Fruit fly (Drosophila melanogaster) whole organism, embryonic: ENCODE results near the gene CG1632.

Experiments used
- Atf6 ChIP-seq: fragments of 200-800 bp; sonication (Bioruptor generic); IDR thresholded peaks from 2 replicates; pipeline ENCODE4 v1.3.6; 2022; ENCODE audit warnings: missing biosample characterization, missing genetic modification characterization
- Bgb ChIP-seq: fragments of 200-800 bp; sonication (Bioruptor generic); IDR thresholded peaks from 2 replicates; pipeline ENCODE4 v1.3.6; 2022; ENCODE audit warnings: missing biosample characterization, missing genetic modification characterization; ENCODE audit not compliant: partially characterized antibody
- Blimp-1 ChIP-seq: fragments of 200-800 bp; sonication (Bioruptor generic); optimal IDR thresholded peaks from 3 replicates; lab custom pipeline; 2018; ENCODE audit warnings: missing biosample characterization, missing genetic modification characterization, mild to moderate bottlenecking, moderate library complexity, missing genetic modification reagents
- CG10267 ChIP-seq: fragments of 200-800 bp; sonication (Bioruptor generic); optimal IDR thresholded peaks from 2 replicates; lab custom pipeline; 2018; ENCODE audit warnings: missing biosample characterization, mild to moderate bottlenecking, missing genetic modification characterization, moderate library complexity
- CG10959 ChIP-seq: fragments of 200-800 bp; sonication (Bioruptor generic); IDR thresholded peaks from 2 replicates; pipeline ENCODE4 v1.3.6; 2022; ENCODE audit warnings: missing biosample characterization, missing genetic modification characterization
- CG11723 ChIP-seq: fragments of 200-800 bp; sonication (Bioruptor generic); optimal IDR thresholded peaks from 2 replicates; lab custom pipeline; 2017; ENCODE audit warnings: missing biosample characterization, mild to moderate bottlenecking, missing genetic modification characterization
- CG12219 ChIP-seq: fragments of 200-800 bp; sonication (Bioruptor generic); optimal IDR thresholded peaks from 3 replicates; lab custom pipeline; 2018; ENCODE audit warnings: missing biosample characterization, mild to moderate bottlenecking, missing genetic modification characterization
- CG12236 ChIP-seq: fragments of 200-800 bp; sonication (Bioruptor generic); optimal IDR thresholded peaks from 2 replicates; lab custom pipeline; 2016; ENCODE audit warnings: missing biosample characterization, missing genetic modification characterization
- CG12299 ChIP-seq: fragments of 200-800 bp; sonication (Bioruptor generic); optimal IDR thresholded peaks from 2 replicates; lab custom pipeline; 2018; ENCODE audit warnings: missing biosample characterization, mild to moderate bottlenecking, missing genetic modification characterization
- CG1529 ChIP-seq: fragments of 200-800 bp; sonication (Bioruptor generic); optimal IDR thresholded peaks from 3 replicates; lab custom pipeline; 2018; ENCODE audit warnings: missing biosample characterization, missing genetic modification characterization
- CG15696 ChIP-seq: fragments of 200-800 bp; sonication (Bioruptor generic); optimal IDR thresholded peaks from 2 replicates; lab custom pipeline; 2019; ENCODE audit warnings: missing biosample characterization, mild to moderate bottlenecking, missing genetic modification characterization, moderate library complexity
- CG16779 ChIP-seq: fragments of 200-800 bp; sonication (Bioruptor generic); IDR thresholded peaks from 2 replicates; pipeline ENCODE4 v1.3.6; 2022; ENCODE audit warnings: missing biosample characterization, missing genetic modification characterization
- CG1792 ChIP-seq: fragments of 200-800 bp; sonication (Bioruptor generic); optimal IDR thresholded peaks from 2 replicates; lab custom pipeline; 2016; ENCODE audit warnings: missing biosample characterization, missing genetic modification characterization
- CG18476 ChIP-seq: fragments of 200-800 bp; sonication (Bioruptor generic); optimal IDR thresholded peaks from 2 replicates; lab custom pipeline; 2016; ENCODE audit warnings: missing biosample characterization, mild to moderate bottlenecking, missing genetic modification characterization
- CG2120 ChIP-seq: fragments of 200-800 bp; sonication (Bioruptor generic); optimal IDR thresholded peaks from 3 replicates; lab custom pipeline; 2016; ENCODE audit warnings: missing biosample characterization, missing genetic modification characterization
- CG31441 ChIP-seq: fragments of 200-800 bp; sonication (Bioruptor generic); IDR thresholded peaks from 2 replicates; pipeline ENCODE4 v1.3.6; 2022; ENCODE audit warnings: missing biosample characterization, missing genetic modification characterization
- CG33557 ChIP-seq: fragments of 200-800 bp; sonication (Bioruptor generic); optimal IDR thresholded peaks from 2 replicates; lab custom pipeline; 2019; ENCODE audit warnings: missing biosample characterization, mild to moderate bottlenecking, missing genetic modification characterization, moderate library complexity
- CG3407 ChIP-seq: fragments of 200-800 bp; sonication (Bioruptor generic); optimal IDR thresholded peaks from 2 replicates; lab custom pipeline; 2018; ENCODE audit warnings: missing biosample characterization, mild to moderate bottlenecking, missing genetic modification characterization
- CG6683 ChIP-seq: fragments of 200-800 bp; sonication (Bioruptor generic); optimal IDR thresholded peaks from 2 replicates; lab custom pipeline; 2017; ENCODE audit warnings: missing biosample characterization, mild to moderate bottlenecking, missing genetic modification characterization, missing genetic modification reagents
- CG6765 ChIP-seq: fragments of 200-800 bp; sonication (Bioruptor generic); optimal IDR thresholded peaks from 3 replicates; lab custom pipeline; 2017; ENCODE audit warnings: missing biosample characterization, mild to moderate bottlenecking, missing genetic modification characterization
- Chrac-16 ChIP-seq: fragments of 200-800 bp; sonication (Bioruptor generic); optimal IDR thresholded peaks from 3 replicates; lab custom pipeline; 2016; ENCODE audit warnings: missing biosample characterization, missing genetic modification characterization
- Dek ChIP-seq: fragments of 200-800 bp; sonication (Bioruptor generic); optimal IDR thresholded peaks from 3 replicates; lab custom pipeline; 2019; ENCODE audit warnings: missing biosample characterization, mild to moderate bottlenecking, missing genetic modification characterization, moderate library complexity
- E2f1 ChIP-seq: fragments of 200-800 bp; sonication (Bioruptor generic); IDR thresholded peaks from 2 replicates; pipeline ENCODE4 v1.3.6; 2022; ENCODE audit warnings: missing biosample characterization, missing genetic modification characterization
- Fer3 ChIP-seq: fragments of 200-800 bp; sonication (Bioruptor generic); optimal IDR thresholded peaks from 2 replicates; lab custom pipeline; 2018; ENCODE audit warnings: missing biosample characterization, mild to moderate bottlenecking, missing genetic modification characterization, moderate library complexity
- Hr78 ChIP-seq, 2 experiments: fragments of 200-800 bp in 1 of 2; fragments of >200 bp in 1 of 2; sonication (Bioruptor generic) in 1 of 2; optimal IDR thresholded peaks; 2 replicates each; lab custom pipeline; 2017 to 2019; ENCODE audit warnings: missing biosample characterization in 2 of 2, missing genetic modification characterization in 2 of 2, mild to moderate bottlenecking in 1 of 2, moderate library complexity in 1 of 2
- Hsf ChIP-seq: fragments of 200-800 bp; sonication (Bioruptor generic); optimal IDR thresholded peaks from 3 replicates; lab custom pipeline; 2016; ENCODE audit warnings: missing biosample characterization, missing genetic modification characterization
- Mad ChIP-seq: fragments of 200-800 bp; sonication (Bioruptor generic); optimal IDR thresholded peaks from 2 replicates; lab custom pipeline; 2016; ENCODE audit warnings: missing biosample characterization, missing genetic modification characterization
- Sin3A ChIP-seq: fragments of >200 bp; optimal IDR thresholded peaks from 2 replicates; lab custom pipeline; 2018
- Six4 ChIP-seq: fragments of 200-800 bp; sonication (Bioruptor generic); optimal IDR thresholded peaks from 2 replicates; lab custom pipeline; 2016; ENCODE audit warnings: missing biosample characterization, missing genetic modification characterization
- Sox102F ChIP-seq: fragments of 200-800 bp; sonication (Bioruptor generic); optimal IDR thresholded peaks from 2 replicates; lab custom pipeline; 2018; ENCODE audit warnings: missing biosample characterization, mild to moderate bottlenecking, missing genetic modification characterization, moderate library complexity
- abd-A ChIP-seq: fragments of 200-800 bp; sonication (Bioruptor generic); optimal IDR thresholded peaks from 3 replicates; lab custom pipeline; 2019; ENCODE audit warnings: missing biosample characterization, mild to moderate bottlenecking, missing genetic modification characterization, moderate library complexity
- az2 ChIP-seq: fragments of 200-800 bp; sonication (Bioruptor generic); optimal IDR thresholded peaks from 3 replicates; lab custom pipeline; 2016; ENCODE audit warnings: missing biosample characterization, missing genetic modification characterization
- dpn ChIP-seq, 2 experiments: fragments of 200-800 bp; sonication (Bioruptor generic); optimal IDR thresholded peaks; 3 replicates each; lab custom pipeline; 2016; ENCODE audit warnings: missing biosample characterization in 2 of 2, missing genetic modification characterization in 2 of 2
- ewg ChIP-seq: fragments of 200-800 bp; sonication (Bioruptor generic); optimal IDR thresholded peaks from 3 replicates; lab custom pipeline; 2017; ENCODE audit warnings: mild to moderate bottlenecking, missing biosample characterization, missing genetic modification reagents, missing genetic modification characterization
- eyg ChIP-seq: fragments of 200-800 bp; sonication (Bioruptor generic); optimal IDR thresholded peaks from 3 replicates; lab custom pipeline; 2016; ENCODE audit warnings: missing biosample characterization, missing genetic modification characterization
- gce ChIP-seq: fragments of 200-800 bp; sonication (Bioruptor generic); IDR thresholded peaks from 3 replicates; pipeline ENCODE4 v1.3.6; 2022; ENCODE audit warnings: missing biosample characterization, missing genetic modification characterization
- h ChIP-seq: fragments of >200 bp; optimal IDR thresholded peaks from 2 replicates; lab custom pipeline; 2017
- hb ChIP-seq: fragments of 200-800 bp; sonication (Bioruptor generic); IDR thresholded peaks from 3 replicates; pipeline ENCODE4 v1.3.6; 2022; ENCODE audit warnings: missing biosample characterization, missing genetic modification characterization; ENCODE audit not compliant: partially characterized antibody
- jumu ChIP-seq: fragments of 200-800 bp; sonication (Bioruptor generic); optimal IDR thresholded peaks from 3 replicates; lab custom pipeline; 2016; ENCODE audit warnings: missing biosample characterization, missing genetic modification characterization
- nau ChIP-seq: fragments of 200-800 bp; sonication (Bioruptor generic); optimal IDR thresholded peaks from 3 replicates; lab custom pipeline; 2017; ENCODE audit warnings: missing biosample characterization, mild to moderate bottlenecking, missing genetic modification characterization, missing genetic modification reagents
- otp ChIP-seq: fragments of 200-800 bp; sonication (Bioruptor generic); IDR thresholded peaks from 3 replicates; pipeline ENCODE4, ENCODE4 v1.3.6; 2022; ENCODE audit warnings: missing biosample characterization, missing genetic modification characterization
- pb ChIP-seq: fragments of 200-800 bp; sonication (Bioruptor generic); optimal IDR thresholded peaks from 3 replicates; lab custom pipeline; 2016; ENCODE audit warnings: missing biosample characterization, missing genetic modification characterization
- prd ChIP-seq, 3 experiments: fragments of >200 bp in 2 of 3; fragments of 200-800 bp in 1 of 3; sonication (Bioruptor generic) in 1 of 3; optimal IDR thresholded peaks in 2 of 3; IDR thresholded peaks in 1 of 3; 2 replicates in 2 of 3; 3 replicates in 1 of 3; pipeline versions ENCODE4 v1.3.6 to Lab custom; 2017 to 2022; ENCODE audit warnings: missing biosample characterization in 1 of 3, missing genetic modification characterization in 1 of 3
- repo ChIP-seq: fragments of 200-800 bp; sonication (Bioruptor generic); optimal IDR thresholded peaks from 2 replicates; lab custom pipeline; 2016; ENCODE audit warnings: missing biosample characterization, missing genetic modification characterization
- row ChIP-seq: fragments of 200-800 bp; sonication (Bioruptor generic); IDR thresholded peaks from 3 replicates; pipeline ENCODE4 v1.3.6; 2022; ENCODE audit warnings: missing biosample characterization, missing genetic modification characterization
- run ChIP-seq: fragments of 200-800 bp; sonication (Bioruptor generic); optimal IDR thresholded peaks from 3 replicates; lab custom pipeline; 2018; ENCODE audit warnings: missing biosample characterization, mild to moderate bottlenecking, missing genetic modification characterization
- sd ChIP-seq: fragments of 200-800 bp; sonication (Bioruptor generic); optimal IDR thresholded peaks from 3 replicates; lab custom pipeline; 2018; ENCODE audit warnings: missing biosample characterization, mild to moderate bottlenecking, missing genetic modification characterization, moderate library complexity
- sisA ChIP-seq: fragments of 200-800 bp; sonication (Bioruptor generic); IDR thresholded peaks from 2 replicates; pipeline ENCODE4 v1.3.6; 2022; ENCODE audit warnings: missing biosample characterization, missing genetic modification characterization
- unpg ChIP-seq: fragments of 200-800 bp; sonication (Bioruptor generic); optimal IDR thresholded peaks from 3 replicates; lab custom pipeline; 2018; ENCODE audit warnings: missing biosample characterization, mild to moderate bottlenecking, missing genetic modification characterization, moderate library complexity
- zfh2 ChIP-seq: fragments of 200-800 bp; sonication (Bioruptor generic); optimal IDR thresholded peaks from 2 replicates; lab custom pipeline; 2016; ENCODE audit warnings: missing biosample characterization, missing genetic modification characterization

Gene CG1632

DNA sequence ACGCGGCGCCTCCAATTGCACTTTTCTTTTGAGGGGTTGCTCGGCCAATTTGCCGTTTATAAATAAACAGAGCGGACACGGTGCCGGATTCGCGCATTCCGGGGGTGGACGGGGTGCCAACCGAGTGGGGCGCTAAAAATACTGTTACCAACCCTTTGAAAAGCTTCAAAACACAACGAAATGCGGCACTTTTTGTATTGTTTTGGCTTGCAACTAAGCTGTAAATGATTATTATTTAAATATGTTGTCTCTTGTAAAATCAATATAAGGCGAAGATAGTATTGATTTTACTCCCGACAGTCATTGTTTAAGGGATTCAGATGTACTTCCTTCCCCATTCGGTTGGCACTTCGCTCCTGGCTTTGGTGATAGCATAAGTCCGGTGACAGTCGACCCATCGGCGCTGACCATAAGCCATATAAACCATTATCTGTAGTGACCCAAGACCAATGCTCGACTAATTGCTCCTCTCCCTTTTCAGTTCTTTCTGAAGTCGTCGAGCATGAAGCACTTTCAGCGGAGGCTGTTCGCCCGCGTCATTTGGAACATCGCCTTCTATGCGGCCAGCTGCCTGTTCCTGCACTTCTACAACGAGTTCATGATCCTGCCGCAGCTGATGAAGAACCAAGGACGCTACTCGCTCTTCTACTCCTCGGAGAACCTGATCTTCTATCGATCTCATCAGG, 21.5 kb downstream of the CG1632 start, which contains the start of gene CG15343 (continued):
- TF ChIP-seq unpg (GFP tag; lab: Kevin White, UChicago) (peak; percentile 2), Fer3 (tag; lab: Kevin White, UChicago) (peak; percentile 13), CG10267 (no peak), CG6765 (no peak), CG18476 (GFP tag; lab: Kevin White, UChicago) (no peak), eyg (GFP tag; lab: Kevin White, UChicago) (no peak), gce (GFP tag; lab: Robert Waterston, UW) (no peak), Hsf (GFP tag; lab: Kevin White, UChicago) (peak; percentile 41), repo (GFP tag; lab: Kevin White, UChicago) (no peak), row (GFP tag; lab: Robert Waterston, UW) (peak; percentile 79), nau (no peak), CG10959 (GFP tag; lab: Robert Waterston, UW) (no peak), run (no peak), CG1792 (no peak), Hr78 (GFP tag; optimal IDR thresholded peaks at IDR 0.05; lab: Kevin White, UChicago) (no peak), Sox102F (GFP tag; lab: Kevin White, UChicago) (peak; percentile 17), az2 (GFP tag; lab: Kevin White, UChicago) (peak; percentile 37), ewg (GFP tag; lab: Kevin White, UChicago) (no peak), jumu (GFP tag; lab: Kevin White, UChicago) (no peak), sd (tag; lab: Kevin White, UChicago) (peak; percentile 71), CG11723 (GFP tag; lab: Kevin White, UChicago) (no peak), CG16779 (GFP tag; lab: Robert Waterston, UW) (no peak), pb (GFP tag; lab: Kevin White, UChicago) (no peak), CG3407 (GFP tag; lab: Kevin White, UChicago) (no peak), E2f1 (GFP tag; lab: Robert Waterston, UW) (peak; percentile 39; the same call in 1 of the 2 replicates), prd (optimal IDR thresholded peaks at IDR 0.05; lab: Kevin White, UChicago) (no peak), prd (GFP tag; IDR thresholded peaks at IDR 0.05; lab: Robert Waterston, UW) (peak; percentile 60), Six4 (GFP tag; lab: Kevin White, UChicago) (no peak), CG12219 (GFP tag; lab: Kevin White, UChicago) (no peak), Chrac-16 (GFP tag; lab: Kevin White, UChicago) (peak; percentile 14), CG33557 (GFP tag; lab: Kevin White, UChicago) (no peak), dpn (GFP tag; optimal IDR thresholded peaks at IDR 0.05; lab: Kevin White, UChicago) (peak; percentile 9 to 29), h (lab: Kevin White, UChicago) (no peak), Blimp-1 (peak; percentile 10), abd-A (no peak), Atf6 (GFP tag; lab: Robert Waterston, UW) (no peak), hb (GFP tag; lab: Robert Waterston, UW) (no peak), Bgb (GFP tag; lab: Robert Waterston, UW) (0 out of 2 replicates have a peak, but pooled peaks have one; percentile 12), Sin3A (no peak), CG15696 (tag; lab: Kevin White, UChicago) (peak; percentile 12), CG6683 (GFP tag; lab: Kevin White, UChicago) (no peak), zfh2 (GFP tag; lab: Kevin White, UChicago) (peak; percentile 31), sisA (GFP tag; lab: Robert Waterston, UW) (peak; percentile 11; the same call in 1 of the 2 replicates), CG12236 (GFP tag; lab: Kevin White, UChicago) (no peak), Mad (no peak), CG12299 (no peak), CG31441 (GFP tag; lab: Robert Waterston, UW) (no peak), CG1529 (no peak), otp (no peak), CG2120 (GFP tag; lab: Kevin White, UChicago) (peak; percentile 67), Dek (tag; lab: Kevin White, UChicago) (no peak)
